Fruit fly (Drosophila melanogaster) S2 (cell line): Measurements from ENCODE around the gene GAA1.

Source experiments
- CG8478 ChIP-seq: fragments of >200 bp; optimal IDR thresholded peaks from 2 replicates; lab custom pipeline; 2018
- CTCF ChIP-seq, 2 experiments: fragments of >200 bp; optimal IDR thresholded peaks; 2 replicates each; lab custom pipeline; 2018

- TF ChIP-seq CTCF (optimal IDR thresholded peaks at IDR 0.05; lab: Kevin White, UChicago) (no peak), CG8478 (no peak)
Observed at dm6 chrX:5918499-5919126, 45.5 kb upstream of the GAA1 start.
